Fruit fly (Drosophila melanogaster): ENCODE data around the gene CG17027.

The CG17027 gene

dm6 chr3L:16026065-16026789 lies 46.3 kb downstream of the CG17027 start (continued):
- TF ChIP-seq Eip93F (GFP tag; optimal IDR thresholded peaks at IDR 0.05) = no peak
- TF ChIP-seq CG11902 (GFP tag; optimal IDR thresholded peaks at IDR 0.05) = no peak
- TF ChIP-seq CG4318 (GFP tag; optimal IDR thresholded peaks at IDR 0.05) = no peak
- no peak for TF ChIP-seq CG15336 (GFP tag; IDR thresholded peaks at IDR 0.05)
- TF ChIP-seq CG6276 (GFP tag; optimal IDR thresholded peaks at IDR 0.05) = no peak
- TF ChIP-seq CG16779 (tag; optimal IDR thresholded peaks at IDR 0.05) = peak; percentile 58
- no peak for TF ChIP-seq Gug (GFP tag; IDR thresholded peaks at IDR 0.05)
- TF ChIP-seq salr (GFP tag; optimal IDR thresholded peaks at IDR 0.05) = peak in 1 of 2 experiments; percentile 33
- TF ChIP-seq Smox (GFP tag; optimal IDR thresholded peaks at IDR 0.05) = no peak
- no peak for TF ChIP-seq Ets21C (GFP tag; optimal IDR thresholded peaks at IDR 0.05)
- TF ChIP-seq Met (GFP tag; optimal IDR thresholded peaks at IDR 0.05) = peak; percentile 15
- TF ChIP-seq CG9139 (GFP tag; optimal IDR thresholded peaks at IDR 0.05) = peak; percentile 51
- peak; percentile 40 for TF ChIP-seq CG6808 (GFP tag; optimal IDR thresholded peaks at IDR 0.05)
- no peak for TF ChIP-seq Sox102F (GFP tag; optimal IDR thresholded peaks at IDR 0.05)
- TF ChIP-seq CG7368 (GFP tag; optimal IDR thresholded peaks at IDR 0.05) = peak; percentile 39
- peak; percentile 79 for TF ChIP-seq Eip78C (GFP tag)
- no peak for TF ChIP-seq Hr39 (GFP tag; optimal IDR thresholded peaks at IDR 0.05)
- TF ChIP-seq CG8632 (GFP tag; optimal IDR thresholded peaks at IDR 0.05) = peak; percentile 49
- TF ChIP-seq CG8119 (GFP tag; IDR thresholded peaks at IDR 0.05) = no peak
- TF ChIP-seq spab (GFP tag; optimal IDR thresholded peaks at IDR 0.05) = no peak
- TF ChIP-seq cyc (GFP tag; optimal IDR thresholded peaks at IDR 0.05) = no peak
- TF ChIP-seq CG10631 (GFP tag; optimal IDR thresholded peaks at IDR 0.05) = peak; percentile 28
- peak; percentile 99 for TF ChIP-seq fkh (GFP tag; optimal IDR thresholded peaks at IDR 0.05)
- TF ChIP-seq fd59A (GFP tag; optimal IDR thresholded peaks at IDR 0.05) = no peak
- peak; percentile 29 for TF ChIP-seq svp (GFP tag)
- peak; percentile 42 for TF ChIP-seq net (GFP tag; optimal IDR thresholded peaks at IDR 0.05)
- peak; percentile 32 for TF ChIP-seq CG6792 (GFP tag; optimal IDR thresholded peaks at IDR 0.05)
- peak; percentile 11 for TF ChIP-seq Sox14 (GFP tag; optimal IDR thresholded peaks at IDR 0.05)
- peak; percentile 45 for TF ChIP-seq esn (GFP tag; optimal IDR thresholded peaks at IDR 0.05)
- TF ChIP-seq CG34406 (GFP tag; optimal IDR thresholded peaks at IDR 0.05) = peak; percentile 44
- peak; percentile 32 for TF ChIP-seq CG1621 (tag; optimal IDR thresholded peaks at IDR 0.05)
- no peak for TF ChIP-seq Lpt (GFP tag; optimal IDR thresholded peaks at IDR 0.05)
- TF ChIP-seq ss (GFP tag; optimal IDR thresholded peaks at IDR 0.05) = peak; percentile 41 to 62
- TF ChIP-seq pdm3 (GFP tag; optimal IDR thresholded peaks at IDR 0.05) = peak; percentile 27
- no peak for TF ChIP-seq CG11294 (GFP tag; IDR thresholded peaks at IDR 0.05)

DNA sequence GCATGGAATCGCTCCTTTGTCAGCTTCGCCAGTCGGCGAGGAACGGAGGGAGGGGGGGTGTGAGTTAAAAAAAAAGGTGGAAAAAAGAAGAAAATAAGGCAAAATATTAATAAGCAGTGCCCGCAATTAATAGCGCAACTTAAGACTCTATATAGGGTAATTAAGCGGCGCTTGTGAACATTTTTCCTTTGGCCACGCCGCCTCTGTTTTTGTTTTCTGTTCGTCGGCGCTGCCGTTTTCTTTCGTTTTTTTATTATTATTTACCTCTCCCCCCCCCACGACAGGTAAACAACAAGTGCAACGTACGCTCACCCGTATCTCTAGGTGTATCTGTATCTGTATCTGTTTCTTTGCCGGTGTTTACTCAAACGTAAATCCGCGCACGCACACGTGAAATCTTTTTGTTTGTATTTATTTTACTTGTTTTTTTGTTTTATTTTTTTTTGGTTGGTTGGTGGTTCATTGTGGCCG lies 47.3 kb downstream of the CG17027 start:
- TF ChIP-seq ss (GFP tag; optimal IDR thresholded peaks at IDR 0.05) (peak; percentile 80 to 85), salr (GFP tag; optimal IDR thresholded peaks at IDR 0.05) (peak; percentile 37 to 53), Met (GFP tag; optimal IDR thresholded peaks at IDR 0.05) (peak; percentile 41), spab (GFP tag; optimal IDR thresholded peaks at IDR 0.05) (peak; percentile 68), pdm3 (GFP tag; optimal IDR thresholded peaks at IDR 0.05) (peak; percentile 73), net (GFP tag; optimal IDR thresholded peaks at IDR 0.05) (peak; percentile 73), CG6792 (GFP tag; optimal IDR thresholded peaks at IDR 0.05) (peak; percentile 65), CG4318 (GFP tag; optimal IDR thresholded peaks at IDR 0.05) (peak; percentile 26), CG8319 (GFP tag; optimal IDR thresholded peaks at IDR 0.05) (peak; percentile 51), acj6 (GFP tag; optimal IDR thresholded peaks at IDR 0.05) (peak; percentile 58), CG6808 (GFP tag; optimal IDR thresholded peaks at IDR 0.05) (peak; percentile 71), CG3919 (GFP tag; optimal IDR thresholded peaks at IDR 0.05) (peak; percentile 70), CG7368 (GFP tag; optimal IDR thresholded peaks at IDR 0.05) (peak; percentile 53), CG16779 (tag; optimal IDR thresholded peaks at IDR 0.05) (peak; percentile 39), CG8632 (GFP tag; optimal IDR thresholded peaks at IDR 0.05) (peak; percentile 33), CG9139 (GFP tag; optimal IDR thresholded peaks at IDR 0.05) (peak; percentile 64), CG15336 (GFP tag; IDR thresholded peaks at IDR 0.05) (peak; percentile 82), Sox14 (GFP tag; optimal IDR thresholded peaks at IDR 0.05) (peak; percentile 61), CG6854 (GFP tag; optimal IDR thresholded peaks at IDR 0.05) (no peak), svp (GFP tag) (peak; percentile 82), OdsH (GFP tag; optimal IDR thresholded peaks at IDR 0.05) (peak; percentile 62), esn (GFP tag; optimal IDR thresholded peaks at IDR 0.05) (peak; percentile 56), CG1621 (tag; optimal IDR thresholded peaks at IDR 0.05) (peak; percentile 42), Hr38 (GFP tag; optimal IDR thresholded peaks at IDR 0.05) (no peak), Eip93F (GFP tag; optimal IDR thresholded peaks at IDR 0.05) (peak; percentile 2), CG10631 (GFP tag; optimal IDR thresholded peaks at IDR 0.05) (peak; percentile 62), Smox (GFP tag; optimal IDR thresholded peaks at IDR 0.05) (peak; percentile 41), Sox102F (GFP tag; optimal IDR thresholded peaks at IDR 0.05) (peak; percentile 2), eg (GFP tag; IDR thresholded peaks at IDR 0.05) (peak; percentile 91), achi (GFP tag; optimal IDR thresholded peaks at IDR 0.05) (peak; percentile 54), Gug (GFP tag; IDR thresholded peaks at IDR 0.05) (peak; percentile 59), fd59A (GFP tag; optimal IDR thresholded peaks at IDR 0.05) (peak; percentile 36), CG11294 (GFP tag; IDR thresholded peaks at IDR 0.05) (peak; percentile 80), Ets96B (tag; optimal IDR thresholded peaks at IDR 0.05) (peak; percentile 53), cyc (GFP tag; optimal IDR thresholded peaks at IDR 0.05) (peak; percentile 25), CG3032 (tag; optimal IDR thresholded peaks at IDR 0.05) (peak; percentile 44)

All from whole organism, prepupa.